Fruit fly (Drosophila melanogaster): ENCODE results near the gene twin.

The twin gene

DNA sequence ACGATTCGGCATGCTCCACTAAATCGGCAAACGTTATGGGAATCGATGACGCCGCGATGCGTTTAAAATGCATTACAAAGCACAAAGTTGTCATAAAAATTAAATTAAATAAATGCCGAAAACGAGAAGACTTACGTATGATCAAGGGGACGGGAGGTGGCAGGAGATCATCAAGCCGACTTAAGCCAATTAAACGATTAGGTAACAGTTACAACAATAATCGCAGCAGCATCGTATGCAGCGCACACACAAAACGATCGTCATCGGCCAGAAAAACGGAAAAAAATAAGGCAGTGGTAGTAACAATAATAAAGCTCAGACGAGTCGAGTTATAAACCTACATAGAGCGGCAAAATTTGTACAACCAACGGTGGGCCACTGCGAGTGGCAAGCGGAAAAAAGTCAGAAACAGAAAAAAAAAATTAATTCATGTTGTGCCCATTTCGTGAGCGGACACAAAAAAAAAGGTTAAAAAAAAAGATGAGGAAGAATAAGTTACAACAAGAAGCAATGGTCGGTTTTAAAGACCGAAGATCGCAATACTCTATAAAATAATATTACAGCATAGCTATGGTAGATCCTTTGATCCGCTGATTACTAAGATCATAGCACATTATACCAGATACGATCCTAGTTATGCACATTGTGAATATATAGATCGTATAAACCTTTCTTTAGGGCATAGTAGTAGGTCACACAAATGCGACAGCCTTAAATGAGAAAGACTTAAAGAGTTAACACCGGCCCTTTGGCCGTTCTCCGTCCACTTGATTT is 15.2 kb downstream of the twin start (continued):
- TF ChIP-seq HmgZ (tag; optimal IDR thresholded peaks at IDR 0.05) (no peak), GATAe (GFP tag; conservative IDR thresholded peaks at IDR 0.05) (no peak), Elba2 (GFP tag; optimal IDR thresholded peaks at IDR 0.05) (no peak), tgo (GFP tag; IDR thresholded peaks at IDR 0.05) (peak; percentile 54; the same call in 2 of the 3 replicates), slou (GFP tag; optimal IDR thresholded peaks at IDR 0.05) (no peak), CG10267 (tag; optimal IDR thresholded peaks at IDR 0.05) (peak; percentile 41), Opbp (GFP tag; IDR thresholded peaks at IDR 0.05; ENCODE audit: partially characterized antibody) (no peak), gfzf (GFP tag; optimal IDR thresholded peaks at IDR 0.05) (no peak), ato (GFP tag; IDR thresholded peaks at IDR 0.05; ENCODE audit: partially characterized antibody) (no peak), dpn (GFP tag; optimal IDR thresholded peaks at IDR 0.05) (peak in 1 of 2 experiments; percentile 45), ERR (GFP tag; optimal IDR thresholded peaks at IDR 0.05) (no peak), CG8089 (GFP tag; optimal IDR thresholded peaks at IDR 0.05) (no peak), Poxn (GFP tag; IDR thresholded peaks at IDR 0.05) (no peak), seq (GFP tag; IDR thresholded peaks at IDR 0.05) (no peak), cad (GFP tag; optimal IDR thresholded peaks at IDR 0.05) (no peak), Mes4 (GFP tag; optimal IDR thresholded peaks at IDR 0.05) (no peak), maf-S (GFP tag; optimal IDR thresholded peaks at IDR 0.05) (no peak), Meics (GFP tag; optimal IDR thresholded peaks at IDR 0.05) (peak; percentile 9), kay (GFP tag; optimal IDR thresholded peaks at IDR 0.05) (no peak), Rfx (GFP tag; IDR thresholded peaks at IDR 0.05) (0 out of 2 replicates have a peak, but pooled peaks have one; percentile 26), knrl (GFP tag; IDR thresholded peaks at IDR 0.05; ENCODE audit: partially characterized antibody) (no peak), sna (GFP tag; IDR thresholded peaks at IDR 0.05; ENCODE audit: partially characterized antibody) (no peak), sc (optimal IDR thresholded peaks at IDR 0.05) (no peak), sc (GFP tag; optimal IDR thresholded peaks at IDR 0.05) (peak; percentile 16), sens-2 (GFP tag; IDR thresholded peaks at IDR 0.05) (no peak), CG7372 (GFP tag; IDR thresholded peaks at IDR 0.05) (peak; percentile 48; the same call in 1 of the 2 replicates), lab (GFP tag; optimal IDR thresholded peaks at IDR 0.05) (peak; percentile 53), ranshi (GFP tag; IDR thresholded peaks at IDR 0.05) (no peak), CG9797 (GFP tag; optimal IDR thresholded peaks at IDR 0.05) (no peak), ken (GFP tag; IDR thresholded peaks at IDR 0.05) (peak; percentile 68), CG4617 (GFP tag; optimal IDR thresholded peaks at IDR 0.05; ENCODE audit: borderline replicate concordance) (no peak), mirr (GFP tag; optimal IDR thresholded peaks at IDR 0.05) (no peak), wdn (GFP tag; IDR thresholded peaks at IDR 0.05) (no peak), CG8765 (GFP tag; IDR thresholded peaks at IDR 0.05) (no peak), CG1832 (GFP tag; optimal IDR thresholded peaks at IDR 0.05) (no peak), CG6175 (GFP tag; IDR thresholded peaks at IDR 0.05) (no peak), Doc2 (GFP tag; IDR thresholded peaks at IDR 0.05) (no peak), CG13894 (tag; optimal IDR thresholded peaks at IDR 0.05) (no peak), Sox102F (GFP tag; optimal IDR thresholded peaks at IDR 0.05) (peak; percentile 84), Dad (GFP tag; optimal IDR thresholded peaks at IDR 0.05) (no peak), CG2202 (tag; optimal IDR thresholded peaks at IDR 0.05) (no peak), sd (tag; optimal IDR thresholded peaks at IDR 0.05) (no peak), Gug (GFP tag; IDR thresholded peaks at IDR 0.05) (no peak), CG11456 (GFP tag; IDR thresholded peaks at IDR 0.05) (no peak), fd64A (GFP tag; optimal IDR thresholded peaks at IDR 0.05) (no peak), CG10543 (GFP tag; optimal IDR thresholded peaks at IDR 0.05) (no peak), fru (optimal IDR thresholded peaks at IDR 0.05) (no peak), Hr39 (optimal IDR thresholded peaks at IDR 0.05) (no peak), grn (GFP tag; optimal IDR thresholded peaks at IDR 0.05) (no peak), en (GFP tag; optimal IDR thresholded peaks at IDR 0.05) (no peak), amos (GFP tag; IDR thresholded peaks at IDR 0.05; ENCODE audit: partially characterized antibody) (no peak)
